Worm (Caenorhabditis elegans): ENCODE results near the gene Y50E8A.6.

Gene Y50E8A.6

ce11 chrV:14743438-14743837 is 2.3 kb upstream of the Y50E8A.6 start:
- TF ChIP-seq egrh-3 (GFP tag; IDR thresholded peaks at IDR 0.05) = peak; percentile 74; the same call in 1 of the 2 replicates

- peak; percentile 78; the same call in 1 of the 2 replicates for TF ChIP-seq egrh-3 (GFP tag; IDR thresholded peaks at IDR 0.05)
Observed at ce11 chrV:14742898-14743297, 1.8 kb upstream of the Y50E8A.6 start.

- TF ChIP-seq Y95B8A.8 (GFP tag; IDR thresholded peaks at IDR 0.05) (no peak), D2030.7 (GFP tag; IDR thresholded peaks at IDR 0.05) (no peak)
Observed at ce11 chrV:14736851-14737250, 4.3 kb downstream of the Y50E8A.6 start, which contains the start of gene Y50E8A.5. Gene Y50E8A.5, minus strand, starts transcription at chrV:14736951.

- peak; percentile 41 for TF ChIP-seq dpl-1 (GFP tag; optimal IDR thresholded peaks at IDR 0.05)
- TF ChIP-seq lsl-1 (GFP tag; optimal IDR thresholded peaks at IDR 0.05) = peak; percentile 22
- TF ChIP-seq mcd-1 (GFP tag; IDR thresholded peaks at IDR 0.05) = peak; percentile 79
- TF ChIP-seq efl-1 (GFP tag; optimal IDR thresholded peaks at IDR 0.05) = peak; percentile 78
- no peak for TF ChIP-seq somi-1 (GFP tag; optimal IDR thresholded peaks at IDR 0.05)
- TF ChIP-seq lin-35 (GFP tag; optimal IDR thresholded peaks at IDR 0.05) = peak in 1 of 3 experiments; percentile 72
- TF ChIP-seq lin-54 (GFP tag; optimal IDR thresholded peaks at IDR 0.05) = peak; percentile 35
- TF ChIP-seq snpc-3.4 (tag; optimal IDR thresholded peaks at IDR 0.05) = peak; percentile 5
- TF ChIP-seq C06A6.2 (GFP tag; conservative IDR thresholded peaks at IDR 0.05) = no peak
Observed at ce11 chrV:14734187-14734765, 6.9 kb downstream of the Y50E8A.6 start, which contains the start of gene unc-61. Gene unc-61, minus strand, starts transcription at chrV:14734237.

- TF ChIP-seq F22D6.2 (tag; optimal IDR thresholded peaks at IDR 0.05) = no peak
- no peak for TF ChIP-seq ztf-3 (GFP tag; optimal IDR thresholded peaks at IDR 0.05)
Observed at ce11 chrV:14729343-14729742, 11.8 kb downstream of the Y50E8A.6 start, which contains the start of gene oig-3. Gene oig-3, plus strand, starts transcription at chrV:14729643.

ce11 chrV:14728754-14729153 is 12.4 kb downstream of the Y50E8A.6 start, which contains the start of gene Y50E8A.2:
Gene Y50E8A.2, minus strand, starts transcription at chrV:14728854.
- TF ChIP-seq cebp-1 (GFP tag; IDR thresholded peaks at IDR 0.05) (no peak), cebp-1 (tag; optimal IDR thresholded peaks at IDR 0.05) (no peak), F23B12.7 (tag; optimal IDR thresholded peaks at IDR 0.05; ENCODE audit: insufficient read depth) (no peak), egl-18 (GFP tag; IDR thresholded peaks at IDR 0.05) (no peak), chd-7 (tag; optimal IDR thresholded peaks at IDR 0.05) (no peak), ceh-100 (GFP tag; IDR thresholded peaks at IDR 0.05) (no peak), ccch-3 (GFP tag; optimal IDR thresholded peaks at IDR 0.05) (no peak), unc-62 (GFP tag; optimal IDR thresholded peaks at IDR 0.05) (no peak), ztf-28 (GFP tag; IDR thresholded peaks at IDR 0.05) (no peak), pha-4 (tag; optimal IDR thresholded peaks at IDR 0.05) (no peak), F10E7.11 (tag; optimal IDR thresholded peaks at IDR 0.05) (no peak), Y53G8AR.9 (GFP tag; conservative IDR thresholded peaks at IDR 0.05) (no peak), unc-130 (GFP tag; optimal IDR thresholded peaks at IDR 0.05) (no peak), hsf-1 (GFP tag; IDR thresholded peaks at IDR 0.05) (no peak)

ce11 chrV:14726596-14726995 is 14.5 kb downstream of the Y50E8A.6 start, which contains the start of gene Y50E8A.1:
Gene Y50E8A.1, plus strand, starts transcription at chrV:14726896.
- TF ChIP-seq aptf-2 (GFP tag; conservative IDR thresholded peaks at IDR 0.05) = no peak
- TF ChIP-seq mxl-1 (tag; optimal IDR thresholded peaks at IDR 0.05) = no peak
- TF ChIP-seq lin-54 (GFP tag; optimal IDR thresholded peaks at IDR 0.05) = no peak
- TF ChIP-seq ceh-58 (GFP tag; IDR thresholded peaks at IDR 0.05) = no peak
- TF ChIP-seq efl-1 (GFP tag; optimal IDR thresholded peaks at IDR 0.05) = no peak
- TF ChIP-seq F49E8.2 (tag; optimal IDR thresholded peaks at IDR 0.05; ENCODE audit: insufficient read depth) = no peak
- no peak for TF ChIP-seq rec-8 (tag; optimal IDR thresholded peaks at IDR 0.05)
- no peak for TF ChIP-seq attf-6 (GFP tag; IDR thresholded peaks at IDR 0.05)
- no peak for TF ChIP-seq xnd-1 (tag; optimal IDR thresholded peaks at IDR 0.05)

Measured in whole organism, young adult.